Worm (Caenorhabditis elegans) whole organism, L4/young adult: ENCODE measurements around the gene atad-3.

Source experiments
- dao-5 ChIP-seq: sonication (generic microtip); optimal IDR thresholded peaks from 2 replicates; lab custom pipeline; 2016; ENCODE audit warnings: missing genotype, missing genetic modification characterization, moderate library complexity, missing compliant biosample characterization
- him-1 ChIP-seq: sonication (generic microtip); optimal IDR thresholded peaks from 2 replicates; lab custom pipeline; 2016; ENCODE audit warnings: missing genotype, missing genetic modification reagents, missing genetic modification characterization, missing compliant biosample characterization

DNA sequence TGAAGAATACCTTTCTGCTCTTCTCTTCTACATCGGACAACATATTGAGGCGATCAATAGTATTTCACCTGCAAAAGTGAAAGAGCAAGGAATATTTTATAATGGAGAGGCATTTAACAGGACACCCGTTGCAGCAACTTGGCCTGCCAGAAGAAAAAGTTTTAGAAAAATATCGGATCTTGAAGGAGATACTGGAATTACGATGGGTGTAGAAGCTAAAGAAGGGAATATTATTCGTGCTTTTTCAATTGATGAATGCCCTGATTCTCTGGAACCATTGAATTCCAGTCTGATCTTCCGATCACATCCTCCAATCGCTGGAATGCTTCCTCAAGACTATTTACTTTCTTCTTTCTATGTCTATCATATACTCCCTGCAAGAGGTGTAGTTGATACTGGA, 12.5 kb downstream of the atad-3 start:
- TF ChIP-seq him-1 (tag; lab: Kevin White, UChicago), result no peak
- no peak for TF ChIP-seq dao-5 (tag; lab: Kevin White, UChicago)
